Worm (Caenorhabditis elegans) whole organism, L3 larva: Measurements from ENCODE around the gene ppat-1.

Source experiments
- R02D3.7 ChIP-seq: fragments of 150-350 bp; optimal IDR thresholded peaks from 2 replicates; lab custom pipeline; 2014; ENCODE audit warnings: missing biosample characterization, missing genetic modification characterization
- ZK546.5 ChIP-seq: sonication (generic microtip); optimal IDR thresholded peaks from 2 replicates; lab custom pipeline; 2017; ENCODE audit warnings: missing biosample characterization, missing genetic modification characterization
- aly-2 ChIP-seq: fragments of 150-350 bp; optimal IDR thresholded peaks from 2 replicates; lab custom pipeline; 2014; ENCODE audit warnings: missing biosample characterization, missing genetic modification characterization
- ama-1 ChIP-seq: fragments of 150-350 bp; optimal IDR thresholded peaks from 2 replicates; lab custom pipeline; 2018
- ceh-16 ChIP-seq: sonication (generic microtip); optimal IDR thresholded peaks from 2 replicates; lab custom pipeline; 2017; ENCODE audit warnings: missing biosample characterization, missing genetic modification characterization
- ceh-28 ChIP-seq: fragments of 150-350 bp; optimal IDR thresholded peaks from 2 replicates; lab custom pipeline; 2014; ENCODE audit warnings: missing biosample characterization, missing genetic modification reagents, missing genetic modification characterization
- ceh-82 ChIP-seq: fragments of 150-350 bp; optimal IDR thresholded peaks from 2 replicates; lab custom pipeline; 2014; ENCODE audit warnings: missing biosample characterization, missing genetic modification characterization
- ceh-9 ChIP-seq: sonication (generic microtip); optimal IDR thresholded peaks from 2 replicates; lab custom pipeline; 2018; ENCODE audit warnings: missing biosample characterization, missing genetic modification characterization
- daf-12 ChIP-seq: fragments of 150-350 bp; optimal IDR thresholded peaks from 2 replicates; lab custom pipeline; 2014; ENCODE audit warnings: missing biosample characterization, missing genetic modification reagents, missing genetic modification characterization
- egl-27 ChIP-seq: sonication (generic microtip); optimal IDR thresholded peaks from 4 replicates; lab custom pipeline; 2017; ENCODE audit warnings: missing biosample characterization, missing genetic modification reagents, missing genetic modification characterization
- egl-5 ChIP-seq: fragments of 150-350 bp; optimal IDR thresholded peaks from 2 replicates; lab custom pipeline; 2017; ENCODE audit warnings: missing biosample characterization, missing genetic modification reagents, missing genetic modification characterization, inconsistent platforms
- elt-1 ChIP-seq: fragments of 150-350 bp; optimal IDR thresholded peaks from 2 replicates; lab custom pipeline; 2014; ENCODE audit warnings: missing biosample characterization, missing genetic modification characterization
- elt-2 ChIP-seq: sonication (generic microtip); optimal IDR thresholded peaks from 2 replicates; lab custom pipeline; 2016; ENCODE audit warnings: missing genetic modification reagents, mild to moderate bottlenecking, missing genetic modification characterization, missing compliant biosample characterization
- elt-3 ChIP-seq, 3 experiments: fragments of 150-350 bp in 1 of 3; sonication (generic microtip) in 2 of 3; optimal IDR thresholded peaks; 2 replicates in 2 of 3; 4 replicates in 1 of 3; lab custom pipeline; 2014 to 2017; ENCODE audit warnings: missing biosample characterization in 3 of 3, missing genetic modification characterization in 3 of 3
- eor-1 ChIP-seq, 2 experiments: fragments of 150-350 bp; optimal IDR thresholded peaks; 2 replicates each; lab custom pipeline; 2014 to 2018; ENCODE audit warnings: missing biosample characterization in 2 of 2, missing genetic modification characterization in 2 of 2
- fkh-10 ChIP-seq: sonication (generic microtip); optimal IDR thresholded peaks from 2 replicates; lab custom pipeline; 2017; ENCODE audit warnings: missing biosample characterization, missing genetic modification reagents, missing genetic modification characterization
- fkh-2 ChIP-seq: fragments of 150-350 bp; optimal IDR thresholded peaks from 2 replicates; lab custom pipeline; 2014; ENCODE audit warnings: missing biosample characterization, missing genetic modification reagents, missing genetic modification characterization
- fos-1 ChIP-seq: fragments of 150-350 bp; optimal IDR thresholded peaks from 2 replicates; lab custom pipeline; 2014; ENCODE audit warnings: missing biosample characterization, missing genetic modification characterization
- hmg-11 ChIP-seq: sonication (generic microtip); optimal IDR thresholded peaks from 2 replicates; lab custom pipeline; 2016; ENCODE audit warnings: missing genetic modification characterization, missing compliant biosample characterization
- jun-1 ChIP-seq: fragments of 150-350 bp; optimal IDR thresholded peaks from 2 replicates; lab custom pipeline; 2014; ENCODE audit warnings: missing biosample characterization, missing genetic modification reagents, missing genetic modification characterization
- lin-15B ChIP-seq: fragments of 150-350 bp; optimal IDR thresholded peaks from 2 replicates; lab custom pipeline; 2014; ENCODE audit warnings: missing biosample characterization, missing genetic modification characterization
- lin-39 ChIP-seq: fragments of 150-350 bp; optimal IDR thresholded peaks from 2 replicates; lab custom pipeline; 2018; ENCODE audit warnings: missing biosample characterization, missing genetic modification reagents, missing genetic modification characterization
- lsy-12 ChIP-seq: sonication (generic microtip); optimal IDR thresholded peaks from 2 replicates; lab custom pipeline; 2016; ENCODE audit warnings: mild to moderate bottlenecking, missing genetic modification characterization, missing compliant biosample characterization
- mdl-1 ChIP-seq: fragments of 150-350 bp; optimal IDR thresholded peaks from 2 replicates; lab custom pipeline; 2014; ENCODE audit warnings: missing biosample characterization, missing genetic modification characterization
- mml-1 ChIP-seq: fragments of 150-350 bp; sonication (generic microtip); optimal IDR thresholded peaks from 3 replicates; lab custom pipeline; 2014; ENCODE audit warnings: missing biosample characterization, missing genetic modification characterization
- nfya-1 ChIP-seq: sonication (generic microtip); optimal IDR thresholded peaks from 2 replicates; lab custom pipeline; 2017; ENCODE audit warnings: missing genetic modification characterization, mild to moderate bottlenecking, missing compliant biosample characterization, antibody characterized with exemption, moderate library complexity; ENCODE audit not compliant: insufficient read depth
- nhr-11 ChIP-seq: fragments of 150-350 bp; optimal IDR thresholded peaks from 2 replicates; lab custom pipeline; 2014; ENCODE audit warnings: missing biosample characterization, missing genetic modification characterization
- nhr-12 ChIP-seq: fragments of 150-350 bp; optimal IDR thresholded peaks from 2 replicates; lab custom pipeline; 2014; ENCODE audit warnings: missing biosample characterization, missing genetic modification characterization
- nhr-23 ChIP-seq: fragments of 150-350 bp; optimal IDR thresholded peaks from 2 replicates; lab custom pipeline; 2014; ENCODE audit warnings: missing biosample characterization, missing genetic modification reagents, missing genetic modification characterization
- nhr-237 ChIP-seq: fragments of 150-350 bp; optimal IDR thresholded peaks from 2 replicates; lab custom pipeline; 2014; ENCODE audit warnings: missing biosample characterization, missing genetic modification characterization
- nhr-25 ChIP-seq: sonication (generic microtip); optimal IDR thresholded peaks from 2 replicates; lab custom pipeline; 2017; ENCODE audit warnings: missing biosample characterization, missing genetic modification characterization
- nhr-28 ChIP-seq: fragments of 150-350 bp; optimal IDR thresholded peaks from 2 replicates; lab custom pipeline; 2014; ENCODE audit warnings: missing biosample characterization, missing genetic modification characterization
- nhr-43 ChIP-seq: sonication (generic microtip); optimal IDR thresholded peaks from 2 replicates; lab custom pipeline; 2016; ENCODE audit warnings: mild to moderate bottlenecking, missing genetic modification characterization, missing compliant biosample characterization; ENCODE audit not compliant: poor library complexity, severe bottlenecking
- nhr-67 ChIP-seq: fragments of 150-350 bp; optimal IDR thresholded peaks from 2 replicates; lab custom pipeline; 2014; ENCODE audit warnings: missing biosample characterization, missing genetic modification characterization
- nhr-76 ChIP-seq: fragments of 150-350 bp; sonication (generic microtip); optimal IDR thresholded peaks from 5 replicates; lab custom pipeline; 2014; ENCODE audit warnings: missing biosample characterization, missing genetic modification characterization
- nhr-77 ChIP-seq: fragments of 150-350 bp; optimal IDR thresholded peaks from 2 replicates; lab custom pipeline; 2014; ENCODE audit warnings: missing biosample characterization, missing genetic modification characterization
- pha-4 ChIP-seq: fragments of 150-350 bp; optimal IDR thresholded peaks from 2 replicates; lab custom pipeline; 2014; ENCODE audit warnings: missing biosample characterization, missing genetic modification reagents, missing genetic modification characterization
- pqm-1 ChIP-seq: fragments of 150-350 bp; optimal IDR thresholded peaks from 2 replicates; lab custom pipeline; 2017; ENCODE audit warnings: missing biosample characterization, missing genetic modification characterization, inconsistent platforms
- sea-2 ChIP-seq: fragments of 150-350 bp; sonication (generic microtip); optimal IDR thresholded peaks from 4 replicates; lab custom pipeline; 2014; ENCODE audit warnings: missing biosample characterization, missing genetic modification reagents, missing genetic modification characterization
- skn-1 ChIP-seq: fragments of 150-350 bp; optimal IDR thresholded peaks from 2 replicates; lab custom pipeline; 2014; ENCODE audit warnings: missing biosample characterization, missing genetic modification characterization
- snpc-4 ChIP-seq: fragments of 150-350 bp; optimal IDR thresholded peaks from 2 replicates; lab custom pipeline; 2014; ENCODE audit warnings: missing biosample characterization, missing genetic modification characterization
- tbx-2 ChIP-seq: sonication (generic microtip); optimal IDR thresholded peaks from 2 replicates; lab custom pipeline; 2016; ENCODE audit warnings: mild to moderate bottlenecking, missing genetic modification characterization, missing compliant biosample characterization
- unc-39 ChIP-seq: sonication (generic microtip); optimal IDR thresholded peaks from 4 replicates; lab custom pipeline; 2017; ENCODE audit warnings: missing biosample characterization, missing genetic modification characterization
- unc-62 ChIP-seq: fragments of 150-350 bp; sonication (generic microtip); optimal IDR thresholded peaks from 4 replicates; lab custom pipeline; 2014; ENCODE audit warnings: missing biosample characterization, missing genetic modification reagents, missing genetic modification characterization
- zag-1 ChIP-seq: fragments of 150-350 bp; optimal IDR thresholded peaks from 2 replicates; lab custom pipeline; 2014; ENCODE audit warnings: missing biosample characterization, missing genetic modification characterization
- ztf-11 ChIP-seq: fragments of 150-350 bp; optimal IDR thresholded peaks from 2 replicates; lab custom pipeline; 2014; ENCODE audit warnings: missing biosample characterization, missing genetic modification characterization
- ztf-4 ChIP-seq: fragments of 150-350 bp; optimal IDR thresholded peaks from 2 replicates; lab custom pipeline; 2014; ENCODE audit warnings: missing biosample characterization, missing genetic modification characterization

Gene ppat-1

DNA sequence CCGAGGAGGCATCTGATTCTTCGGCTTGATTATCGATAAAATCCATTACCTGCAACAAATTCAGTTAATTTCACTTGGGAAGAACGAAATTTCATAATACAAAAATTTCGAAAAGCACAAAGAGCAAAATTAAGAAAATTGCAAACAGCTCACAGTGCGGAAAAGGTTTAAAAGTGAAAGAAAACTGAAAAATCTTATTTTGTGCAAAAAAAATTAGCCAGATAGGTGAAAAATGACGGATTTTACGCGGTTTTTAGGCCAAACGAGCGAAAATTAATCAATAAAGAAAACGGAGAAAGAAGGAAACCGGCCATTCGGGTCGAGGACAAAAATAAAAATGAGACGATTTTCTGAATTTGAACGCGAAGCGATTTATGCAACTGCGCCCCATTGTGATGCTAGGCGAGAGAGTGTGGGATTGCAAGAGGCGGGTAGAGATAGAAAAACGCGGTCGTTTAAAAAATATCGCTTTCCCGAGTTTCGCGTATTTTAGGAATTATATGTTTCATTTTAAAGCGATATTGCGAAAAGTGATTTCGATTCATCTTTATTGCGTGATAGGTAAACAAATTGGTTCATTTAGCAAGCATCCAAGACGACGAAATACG lies 31.6 kb downstream of the ppat-1 start, which contains the start of gene emb-5:
Gene emb-5 (minus strand): TSS at position 51 of the 608 bp plus-strand sequence.
- no peak for TF ChIP-seq zag-1 (tag; lab: Kevin White, UChicago)
- TF ChIP-seq ztf-11 (tag; lab: Kevin White, UChicago): no peak
- TF ChIP-seq nhr-237: no peak
- TF ChIP-seq nhr-77 (tag; lab: Kevin White, UChicago): no peak
- TF ChIP-seq fkh-2 (tag; lab: Kevin White, UChicago): no peak
- TF ChIP-seq sea-2: no peak
- peak; percentile 73 for TF ChIP-seq lin-39 (tag; lab: Kevin White, UChicago)
- peak; percentile 25 for TF ChIP-seq hmg-11
- no peak for TF ChIP-seq tbx-2
- TF ChIP-seq nhr-25 (tag; lab: Kevin White, UChicago): peak; percentile 54
- TF ChIP-seq elt-2 (tag; lab: Kevin White, UChicago): no peak
- peak; percentile 3 for TF ChIP-seq nhr-43 (tag; lab: Kevin White, UChicago)
- peak; percentile 35 for TF ChIP-seq egl-5 (tag; lab: Kevin White, UChicago)
- TF ChIP-seq nhr-23 (tag; lab: Kevin White, UChicago): peak; percentile 53
- TF ChIP-seq ceh-9 (tag; lab: Kevin White, UChicago): no peak
- peak; percentile 81 for TF ChIP-seq lin-15B (tag; lab: Kevin White, UChicago)
- peak; percentile 58 for TF ChIP-seq R02D3.7 (tag; lab: Kevin White, UChicago)

DNA sequence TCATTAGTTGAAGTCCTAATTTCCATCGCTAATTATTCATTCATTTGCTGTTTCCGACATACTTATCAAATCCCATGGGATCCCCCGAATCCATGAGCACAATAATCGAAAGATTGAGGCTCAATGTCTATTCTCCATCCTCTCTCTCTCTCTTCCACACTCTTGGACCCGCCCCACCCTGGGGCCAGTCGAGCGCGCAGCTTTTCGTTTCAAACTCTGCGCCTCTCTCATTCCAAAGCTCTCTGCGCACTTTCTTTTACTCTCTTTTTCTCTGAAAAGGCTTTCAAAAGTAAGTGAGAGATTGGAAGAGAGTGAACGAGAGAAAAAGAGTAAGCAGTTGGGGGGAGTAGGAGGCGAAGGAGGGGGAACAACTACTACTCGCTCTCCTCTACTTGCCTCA lies 32.7 kb downstream of the ppat-1 start, which contains the start of gene acy-1:
Gene acy-1 (plus strand): TSS at position 346 of the 400 bp plus-strand sequence.
- TF ChIP-seq ztf-11 (tag; lab: Kevin White, UChicago) (no peak), nhr-77 (tag; lab: Kevin White, UChicago) (no peak), tbx-2 (peak; percentile 21), ceh-16 (tag; lab: Kevin White, UChicago) (no peak), eor-1 (tag; optimal IDR thresholded peaks at IDR 0.05; lab: Kevin White, UChicago) (no peak), mdl-1 (tag; lab: Kevin White, UChicago) (no peak), ama-1 (lab: Kevin White, UChicago) (no peak), fkh-10 (peak; percentile 23), nhr-76 (tag; lab: Kevin White, UChicago) (no peak), egl-5 (tag; lab: Kevin White, UChicago) (peak; percentile 91), nhr-43 (tag; lab: Kevin White, UChicago) (no peak), nhr-12 (no peak), ztf-4 (no peak), ceh-28 (peak; percentile 1), nhr-237 (no peak), sea-2 (no peak), lsy-12 (tag; lab: Kevin White, UChicago) (no peak), unc-39 (no peak), fkh-2 (tag; lab: Kevin White, UChicago) (no peak), pha-4 (tag; lab: Kevin White, UChicago) (peak; percentile 78), lin-15B (tag; lab: Kevin White, UChicago) (peak; percentile 79), elt-3 (tag; optimal IDR thresholded peaks at IDR 0.05; lab: Kevin White, UChicago) (no peak), skn-1 (no peak), jun-1 (tag; lab: Kevin White, UChicago) (no peak), daf-12 (tag; lab: Kevin White, UChicago) (no peak), nhr-25 (tag; lab: Kevin White, UChicago) (no peak), elt-2 (tag; lab: Kevin White, UChicago) (no peak), nfya-1 (tag; lab: Kevin White, UChicago) (peak; percentile 93), zag-1 (tag; lab: Kevin White, UChicago) (no peak), nhr-28 (no peak), ZK546.5 (tag; lab: Kevin White, UChicago) (no peak), aly-2 (tag; lab: Kevin White, UChicago) (no peak), pqm-1 (tag; lab: Kevin White, UChicago) (no peak), lin-39 (tag; lab: Kevin White, UChicago) (peak; percentile 91), elt-1 (tag; lab: Kevin White, UChicago) (peak; percentile 46), ceh-9 (tag; lab: Kevin White, UChicago) (no peak), nhr-23 (tag; lab: Kevin White, UChicago) (peak; percentile 48), fos-1 (tag; lab: Kevin White, UChicago) (no peak), R02D3.7 (tag; lab: Kevin White, UChicago) (peak; percentile 8), hmg-11 (peak; percentile 93), mml-1 (tag; lab: Kevin White, UChicago) (no peak), unc-62 (GFP tag; lab: Kevin White, UChicago) (peak; percentile 7), snpc-4 (tag; lab: Kevin White, UChicago) (peak; percentile 51), egl-27 (tag; lab: Kevin White, UChicago) (no peak), ceh-82 (tag; lab: Kevin White, UChicago) (no peak), nhr-67 (tag; lab: Kevin White, UChicago) (no peak), nhr-11 (tag; lab: Kevin White, UChicago) (peak; percentile 59)
